Worm (Caenorhabditis elegans): ENCODE results near the gene msrp-5.

DNA sequence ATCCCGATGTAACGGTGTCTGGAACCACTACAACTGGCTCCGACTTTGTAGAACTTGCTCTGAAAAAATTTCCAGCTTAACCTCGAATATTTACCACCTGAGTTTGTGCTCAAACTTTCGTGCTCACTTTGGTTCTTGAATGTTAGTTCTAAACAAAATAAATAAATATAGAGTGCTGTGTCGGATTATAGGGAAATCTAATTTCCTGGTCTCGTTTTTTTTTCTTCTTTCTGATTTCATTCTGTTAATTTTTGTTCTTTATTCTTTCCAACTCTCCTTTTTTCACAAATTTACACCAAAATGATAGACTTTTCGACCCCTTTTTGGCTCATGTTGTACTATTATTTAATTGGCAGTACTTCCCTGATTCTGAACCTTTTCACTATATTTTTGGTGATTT lies 12.5 kb downstream of the msrp-5 start, which contains the start of gene sri-37:
- TF ChIP-seq nfya-1 (tag; optimal IDR thresholded peaks at IDR 0.05; ENCODE audit: borderline replicate concordance, insufficient read depth) = no peak
- no peak for TF ChIP-seq ceh-27 (GFP tag; optimal IDR thresholded peaks at IDR 0.05)
- no peak for TF ChIP-seq ztf-28 (GFP tag; IDR thresholded peaks at IDR 0.05)
- TF ChIP-seq unc-130 (GFP tag; optimal IDR thresholded peaks at IDR 0.05) = no peak
- no peak for TF ChIP-seq tbx-9 (tag; optimal IDR thresholded peaks at IDR 0.05; ENCODE audit: borderline replicate concordance)
- TF ChIP-seq dpl-1 (GFP tag; optimal IDR thresholded peaks at IDR 0.05) = no peak
